Worm (Caenorhabditis elegans): ENCODE measurements around the gene prp-9.

DNA sequence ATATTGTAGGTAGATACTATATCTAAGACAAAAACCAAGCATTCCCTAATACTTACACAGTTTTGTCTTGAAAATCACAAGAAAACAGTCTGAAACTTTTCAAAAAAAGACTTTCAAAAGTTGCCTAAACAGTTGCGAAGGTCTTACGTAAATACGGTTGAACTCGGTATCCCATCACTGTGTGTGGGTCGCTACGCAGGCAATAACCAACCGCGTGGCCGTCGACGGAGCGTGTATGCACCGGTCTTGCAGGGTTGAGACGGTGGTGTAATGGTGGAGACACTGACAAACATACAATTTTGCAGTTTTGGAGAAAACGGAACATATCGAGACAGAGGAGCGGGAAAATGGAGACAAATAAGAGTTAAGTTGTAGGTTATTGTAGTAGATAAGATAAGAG lies 36.0 kb upstream of the prp-9 start, which contains the start of gene iff-2:
- TF ChIP-seq dao-5 (tag; optimal IDR thresholded peaks at IDR 0.05) = peak; percentile 77
- TF ChIP-seq W03F9.2 (tag; optimal IDR thresholded peaks at IDR 0.05) = peak; percentile 97
- peak; percentile 97 for TF ChIP-seq him-1 (tag; optimal IDR thresholded peaks at IDR 0.05)
